Fruit fly (Drosophila melanogaster) whole organism, embryonic: ENCODE measurements around the gene CG3224.

ENCODE experiments used
- Bgb ChIP-seq: fragments of 200-800 bp; sonication (Bioruptor generic); IDR thresholded peaks from 2 replicates; pipeline ENCODE4 v1.3.6; 2022; ENCODE audit warnings: missing biosample characterization, missing genetic modification characterization; ENCODE audit not compliant: partially characterized antibody
- Bteb2 ChIP-seq: fragments of 200-800 bp; sonication (Bioruptor generic); optimal IDR thresholded peaks from 2 replicates; lab custom pipeline; 2016; ENCODE audit warnings: missing biosample characterization, missing genetic modification characterization
- CG10274 ChIP-seq: fragments of 200-800 bp; sonication (Bioruptor generic); optimal IDR thresholded peaks from 3 replicates; lab custom pipeline; 2017; ENCODE audit warnings: missing biosample characterization, mild to moderate bottlenecking, missing genetic modification characterization
- CG10321 ChIP-seq: fragments of 200-800 bp; sonication (Bioruptor generic); IDR thresholded peaks from 2 replicates; pipeline ENCODE4 v1.3.6; 2022; ENCODE audit warnings: missing biosample characterization, missing genetic modification characterization
- CG11504 ChIP-seq: fragments of 200-800 bp; sonication (Bioruptor generic); optimal IDR thresholded peaks from 3 replicates; lab custom pipeline; 2019; ENCODE audit warnings: missing biosample characterization, mild to moderate bottlenecking, missing genetic modification characterization, moderate library complexity
- CG12219 ChIP-seq: fragments of 200-800 bp; sonication (Bioruptor generic); optimal IDR thresholded peaks from 3 replicates; lab custom pipeline; 2018; ENCODE audit warnings: missing biosample characterization, mild to moderate bottlenecking, missing genetic modification characterization
- CG13123 ChIP-seq: fragments of 200-800 bp; sonication (Bioruptor generic); optimal IDR thresholded peaks from 2 replicates; lab custom pipeline; 2016; ENCODE audit warnings: missing biosample characterization, missing genetic modification characterization
- CG18262 ChIP-seq: fragments of 200-800 bp; optimal IDR thresholded peaks from 3 replicates; lab custom pipeline; 2019; ENCODE audit warnings: missing biosample characterization, mild to moderate bottlenecking, missing genetic modification characterization, moderate library complexity
- CG2116 ChIP-seq: fragments of 200-800 bp; sonication (Bioruptor generic); optimal IDR thresholded peaks from 3 replicates; lab custom pipeline; 2018; ENCODE audit warnings: missing biosample characterization, mild to moderate bottlenecking, missing genetic modification characterization
- CG2202 ChIP-seq: fragments of 200-800 bp; sonication (Bioruptor generic); optimal IDR thresholded peaks from 2 replicates; lab custom pipeline; 2018; ENCODE audit warnings: missing biosample characterization, mild to moderate bottlenecking, missing genetic modification characterization
- CG31365 ChIP-seq: fragments of 200-800 bp; sonication (Bioruptor generic); optimal IDR thresholded peaks from 2 replicates; lab custom pipeline; 2018; ENCODE audit warnings: missing biosample characterization, mild to moderate bottlenecking, missing genetic modification characterization
- CG32532 ChIP-seq: fragments of 200-800 bp; sonication (Bioruptor generic); IDR thresholded peaks from 2 replicates; pipeline ENCODE4 v1.3.6; 2022; ENCODE audit warnings: missing biosample characterization, missing genetic modification characterization
- CG4282 ChIP-seq: fragments of 200-800 bp; sonication (Bioruptor generic); optimal IDR thresholded peaks from 2 replicates; lab custom pipeline; 2016; ENCODE audit warnings: missing biosample characterization, missing genetic modification characterization
- CG4424 ChIP-seq: fragments of 200-800 bp; sonication (Bioruptor generic); optimal IDR thresholded peaks from 3 replicates; lab custom pipeline; 2016; ENCODE audit warnings: missing biosample characterization, missing genetic modification characterization
- CG5953 ChIP-seq: fragments of 200-800 bp; sonication (Bioruptor generic); IDR thresholded peaks from 2 replicates; pipeline ENCODE4 v1.3.6; 2022; ENCODE audit warnings: missing biosample characterization, missing genetic modification characterization
- CG6765 ChIP-seq: fragments of 200-800 bp; sonication (Bioruptor generic); optimal IDR thresholded peaks from 3 replicates; lab custom pipeline; 2017; ENCODE audit warnings: missing biosample characterization, mild to moderate bottlenecking, missing genetic modification characterization
- CG6813 ChIP-seq: fragments of 200-800 bp; sonication (Bioruptor generic); optimal IDR thresholded peaks from 2 replicates; lab custom pipeline; 2017; ENCODE audit warnings: missing biosample characterization, missing genetic modification characterization, mild to moderate bottlenecking, moderate library complexity, missing genetic modification reagents
- CG8281 ChIP-seq: fragments of 200-800 bp; sonication (Bioruptor generic); optimal IDR thresholded peaks from 2 replicates; lab custom pipeline; 2018; ENCODE audit warnings: missing biosample characterization, mild to moderate bottlenecking, missing genetic modification characterization, moderate library complexity
- CG8290 ChIP-seq, 3 experiments: fragments of 200-800 bp; sonication (Bioruptor generic); optimal IDR thresholded peaks; 2 replicates each; lab custom pipeline; 2016 to 2019; ENCODE audit warnings: missing biosample characterization in 3 of 3, missing genetic modification characterization in 3 of 3, mild to moderate bottlenecking in 2 of 3, moderate library complexity in 1 of 3
- CG8765 ChIP-seq: fragments of 200-800 bp; sonication (Bioruptor generic); IDR thresholded peaks from 2 replicates; pipeline ENCODE4 v1.3.6; 2022; ENCODE audit warnings: missing biosample characterization, missing genetic modification characterization
- CTCF ChIP-seq: fragments of 200-800 bp; sonication (Bioruptor generic); optimal IDR thresholded peaks from 2 replicates; lab custom pipeline; 2017; ENCODE audit warnings: missing biosample characterization, mild to moderate bottlenecking, missing genetic modification characterization, moderate library complexity
- Doc3 ChIP-seq: fragments of 200-800 bp; sonication (Bioruptor generic); IDR thresholded peaks from 3 replicates; pipeline ENCODE4 v1.3.6; 2022; ENCODE audit warnings: missing biosample characterization, missing genetic modification characterization; ENCODE audit not compliant: partially characterized antibody
- Fer1 ChIP-seq: fragments of 200-800 bp; sonication (Bioruptor generic); optimal IDR thresholded peaks from 2 replicates; lab custom pipeline; 2017; ENCODE audit warnings: missing biosample characterization, mild to moderate bottlenecking, missing genetic modification characterization
- HLH4C ChIP-seq: fragments of 200-800 bp; sonication (Bioruptor generic); IDR thresholded peaks from 3 replicates; pipeline ENCODE4 v1.3.6; 2022; ENCODE audit warnings: missing biosample characterization, missing genetic modification characterization; ENCODE audit not compliant: partially characterized antibody
- HmgD ChIP-seq: fragments of 200-800 bp; sonication (Bioruptor generic); optimal IDR thresholded peaks from 3 replicates; lab custom pipeline; 2016; ENCODE audit warnings: missing biosample characterization, missing genetic modification characterization
- Lhr ChIP-seq: fragments of 200-800 bp; sonication (Bioruptor generic); optimal IDR thresholded peaks from 3 replicates; lab custom pipeline; 2017; ENCODE audit warnings: mild to moderate bottlenecking, missing biosample characterization, missing genetic modification reagents, missing genetic modification characterization
- Opbp ChIP-seq: fragments of 200-800 bp; sonication (Bioruptor generic); IDR thresholded peaks from 3 replicates; pipeline ENCODE4 v1.3.6; 2022; ENCODE audit warnings: missing biosample characterization, missing genetic modification characterization; ENCODE audit not compliant: partially characterized antibody
- Stat92E ChIP-seq, 3 experiments: fragments of >200 bp in 2 of 3; fragments of 200-800 bp in 1 of 3; sonication (Bioruptor generic) in 1 of 3; optimal IDR thresholded peaks; 2 replicates each; lab custom pipeline; 2017 to 2019; ENCODE audit warnings: missing biosample characterization in 3 of 3, missing genetic modification characterization in 3 of 3, mild to moderate bottlenecking in 1 of 3, moderate library complexity in 1 of 3
- TFAM ChIP-seq: fragments of 200-800 bp; sonication (Bioruptor generic); optimal IDR thresholded peaks from 2 replicates; lab custom pipeline; 2017; ENCODE audit warnings: missing biosample characterization, missing genetic modification characterization, inconsistent platforms
- Xbp1 ChIP-seq: fragments of 200-800 bp; sonication (Bioruptor generic); optimal IDR thresholded peaks from 3 replicates; lab custom pipeline; 2016; ENCODE audit warnings: missing biosample characterization, mild to moderate bottlenecking, missing genetic modification characterization
- Xrp1 ChIP-seq: fragments of 200-800 bp; sonication (Bioruptor generic); IDR thresholded peaks from 2 replicates; pipeline ENCODE4 v1.3.6; 2022; ENCODE audit warnings: missing biosample characterization, missing genetic modification characterization
- ac ChIP-seq: fragments of 200-800 bp; sonication (Bioruptor generic); optimal IDR thresholded peaks from 3 replicates; lab custom pipeline; 2017; ENCODE audit warnings: missing biosample characterization, mild to moderate bottlenecking, missing genetic modification characterization
- br ChIP-seq: fragments of >200 bp; optimal IDR thresholded peaks from 2 replicates; lab custom pipeline; 2017
- cad ChIP-seq: fragments of >200 bp; optimal IDR thresholded peaks from 2 replicates; lab custom pipeline; 2017; ENCODE audit warnings: missing biosample characterization, missing genetic modification characterization
- caup ChIP-seq: fragments of 200-800 bp; sonication (Bioruptor generic); optimal IDR thresholded peaks from 3 replicates; lab custom pipeline; 2017; ENCODE audit warnings: missing biosample characterization, mild to moderate bottlenecking, missing genetic modification characterization, moderate library complexity; ENCODE audit not compliant: severe bottlenecking
- chn ChIP-seq: fragments of 200-800 bp; sonication (Bioruptor generic); optimal IDR thresholded peaks from 2 replicates; lab custom pipeline; 2016; ENCODE audit warnings: missing biosample characterization, missing genetic modification characterization
- corto ChIP-seq: fragments of 200-800 bp; sonication (Bioruptor generic); optimal IDR thresholded peaks from 2 replicates; lab custom pipeline; 2016; ENCODE audit warnings: missing biosample characterization, mild to moderate bottlenecking, missing genetic modification characterization, moderate library complexity
- crc ChIP-seq: fragments of 200-800 bp; sonication (Bioruptor generic); optimal IDR thresholded peaks from 2 replicates; lab custom pipeline; 2016; ENCODE audit warnings: missing biosample characterization, missing genetic modification characterization
- dan ChIP-seq: fragments of 200-800 bp; sonication (Bioruptor generic); IDR thresholded peaks from 2 replicates; pipeline ENCODE4 v1.3.6; 2022; ENCODE audit warnings: missing biosample characterization, missing genetic modification characterization
- dati ChIP-seq: fragments of 200-800 bp; sonication (Bioruptor generic); IDR thresholded peaks from 2 replicates; pipeline ENCODE4 v1.3.6; 2022; ENCODE audit warnings: missing biosample characterization, missing genetic modification characterization
- emc ChIP-seq: fragments of 200-800 bp; sonication (Bioruptor generic); optimal IDR thresholded peaks from 2 replicates; lab custom pipeline; 2016; ENCODE audit warnings: missing biosample characterization, missing genetic modification characterization
- ems ChIP-seq: fragments of 200-800 bp; sonication (Bioruptor generic); optimal IDR thresholded peaks from 3 replicates; lab custom pipeline; 2016; ENCODE audit warnings: missing biosample characterization, missing genetic modification characterization
- gcm ChIP-seq: fragments of 200-800 bp; sonication (Bioruptor generic); optimal IDR thresholded peaks from 2 replicates; lab custom pipeline; 2019; ENCODE audit warnings: missing biosample characterization, mild to moderate bottlenecking, missing genetic modification characterization, moderate library complexity
- org-1 ChIP-seq: fragments of 200-800 bp; sonication (Bioruptor generic); optimal IDR thresholded peaks from 2 replicates; lab custom pipeline; 2017; ENCODE audit warnings: missing biosample characterization, missing genetic modification characterization
- shn ChIP-seq: fragments of 200-800 bp; sonication (Bioruptor generic); optimal IDR thresholded peaks from 3 replicates; lab custom pipeline; 2016; ENCODE audit warnings: missing biosample characterization, missing genetic modification characterization
- stc ChIP-seq: fragments of 200-800 bp; sonication (Bioruptor generic); IDR thresholded peaks from 2 replicates; pipeline ENCODE4 v1.3.6; 2022; ENCODE audit warnings: missing biosample characterization, missing genetic modification characterization
- tap ChIP-seq: fragments of 200-800 bp; optimal IDR thresholded peaks from 3 replicates; lab custom pipeline; 2019; ENCODE audit warnings: missing biosample characterization, mild to moderate bottlenecking, missing genetic modification characterization, moderate library complexity
- tin ChIP-seq: fragments of 200-800 bp; sonication (Bioruptor generic); optimal IDR thresholded peaks from 3 replicates; lab custom pipeline; 2016; ENCODE audit warnings: missing biosample characterization, missing genetic modification characterization
- tll ChIP-seq, 2 experiments: fragments of 200-800 bp in 1 of 2; fragments of >200 bp in 1 of 2; sonication (Bioruptor generic) in 1 of 2; optimal IDR thresholded peaks; 2 replicates each; lab custom pipeline; 2017 to 2019; ENCODE audit warnings: missing biosample characterization in 2 of 2, missing genetic modification characterization in 2 of 2, mild to moderate bottlenecking in 1 of 2, moderate library complexity in 1 of 2
- vfl ChIP-seq: fragments of 200-800 bp; sonication (Bioruptor generic); optimal IDR thresholded peaks from 2 replicates; lab custom pipeline; 2016; ENCODE audit warnings: missing biosample characterization, missing genetic modification characterization

CG3224 gene

DNA sequence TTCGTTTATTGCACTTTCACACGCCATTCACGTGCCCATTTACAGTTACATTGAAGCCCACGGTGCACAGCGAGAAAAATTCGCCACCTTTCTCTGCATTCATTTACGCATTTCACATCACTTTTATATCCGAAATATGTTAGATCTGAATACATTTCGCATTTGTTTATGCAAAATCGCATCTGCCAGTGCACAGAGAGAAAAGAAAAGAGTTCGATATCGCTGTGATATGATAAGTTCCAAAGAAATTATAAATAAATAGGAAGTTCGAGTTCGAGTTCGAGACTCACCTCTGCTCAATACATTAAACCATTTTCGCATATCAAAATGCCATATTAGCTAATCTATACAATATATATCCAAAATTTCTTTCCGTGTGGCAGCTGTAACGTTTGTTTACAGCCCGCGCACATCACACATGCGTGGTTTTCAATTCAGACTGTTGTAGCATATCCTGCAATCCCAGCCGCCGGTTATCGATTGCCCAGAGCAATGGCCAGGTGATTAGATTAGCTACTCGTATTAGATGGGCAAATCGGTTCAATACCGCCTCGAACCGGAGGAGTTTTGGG is 5.2 kb downstream of the CG3224 start (continued):
- peak; percentile 78 for TF ChIP-seq Bteb2 (GFP tag; lab: Kevin White, UChicago)
- peak; percentile 59 for TF ChIP-seq emc (GFP tag; lab: Kevin White, UChicago)
- TF ChIP-seq CG6765: peak; percentile 69
- TF ChIP-seq CG8290 (GFP tag; optimal IDR thresholded peaks at IDR 0.05; lab: Kevin White, UChicago): peak; percentile 28
- peak in 1 of 2 experiments; percentile 77 for TF ChIP-seq CG8290 (tag; optimal IDR thresholded peaks at IDR 0.05; lab: Kevin White, UChicago)
- TF ChIP-seq CG18262 (tag; lab: Kevin White, UChicago): peak; percentile 85
- TF ChIP-seq vfl (GFP tag; lab: Kevin White, UChicago): peak; percentile 72
- TF ChIP-seq caup (GFP tag; lab: Kevin White, UChicago): peak; percentile 85
- TF ChIP-seq Lhr (GFP tag; lab: Kevin White, UChicago): peak; percentile 40
- peak; percentile 81 for TF ChIP-seq tap (tag; lab: Kevin White, UChicago)
- TF ChIP-seq CG32532 (GFP tag; lab: Robert Waterston, UW): peak; percentile 85
- peak; percentile 88 for TF ChIP-seq Fer1 (GFP tag; lab: Kevin White, UChicago)
- no peak for TF ChIP-seq HLH4C (GFP tag; lab: Robert Waterston, UW)
- TF ChIP-seq CG12219 (GFP tag; lab: Kevin White, UChicago): peak; percentile 79
- TF ChIP-seq CG31365: peak; percentile 38
- no peak for TF ChIP-seq Doc3 (GFP tag; lab: Robert Waterston, UW)
- peak; percentile 74 for TF ChIP-seq CG13123 (GFP tag; lab: Kevin White, UChicago)
- TF ChIP-seq TFAM (GFP tag; lab: Kevin White, UChicago): peak; percentile 22
- no peak for TF ChIP-seq Bgb (GFP tag; lab: Robert Waterston, UW)
- peak; percentile 73 for TF ChIP-seq corto (GFP tag; lab: Kevin White, UChicago)
- TF ChIP-seq CG2116: peak; percentile 49
- peak; percentile 80 for TF ChIP-seq Xrp1 (GFP tag; lab: Robert Waterston, UW)
- peak; percentile 71 for TF ChIP-seq CG8765 (GFP tag; lab: Robert Waterston, UW)
- TF ChIP-seq HmgD (GFP tag; lab: Kevin White, UChicago): peak; percentile 12
- TF ChIP-seq Xbp1 (GFP tag; lab: Kevin White, UChicago): peak; percentile 87
- TF ChIP-seq Stat92E (GFP tag; optimal IDR thresholded peaks at IDR 0.05; lab: Kevin White, UChicago): peak in 1 of 3 experiments; percentile 48
- TF ChIP-seq CG5953: peak; percentile 50; the same call in 1 of the 2 replicates
- no peak for TF ChIP-seq Opbp (GFP tag; lab: Robert Waterston, UW)
- TF ChIP-seq cad (GFP tag; lab: Kevin White, UChicago): no peak
- peak; percentile 79 for TF ChIP-seq chn (GFP tag; lab: Kevin White, UChicago)
- no peak for TF ChIP-seq CG4282 (GFP tag; lab: Kevin White, UChicago)
- TF ChIP-seq ems: peak; percentile 82
- TF ChIP-seq gcm (GFP tag; lab: Kevin White, UChicago): peak; percentile 77
- TF ChIP-seq shn (GFP tag; lab: Kevin White, UChicago): peak; percentile 67
- peak; percentile 92 for TF ChIP-seq CG11504 (tag; lab: Kevin White, UChicago)
- no peak for TF ChIP-seq dan
- peak; percentile 51 for TF ChIP-seq CG8281
- TF ChIP-seq CG2202 (tag; lab: Kevin White, UChicago): peak; percentile 9
- peak; percentile 27 for TF ChIP-seq CTCF (GFP tag; lab: Kevin White, UChicago)
- TF ChIP-seq dati: no peak
- TF ChIP-seq br (lab: Kevin White, UChicago): no peak
- peak; percentile 72 for TF ChIP-seq org-1 (GFP tag; lab: Kevin White, UChicago)
- TF ChIP-seq tin (GFP tag; lab: Kevin White, UChicago): peak; percentile 80
- TF ChIP-seq CG10321 (GFP tag; lab: Robert Waterston, UW): peak; percentile 28; the same call in 1 of the 2 replicates
- TF ChIP-seq stc (GFP tag; lab: Robert Waterston, UW): peak; percentile 77
- peak; percentile 86 for TF ChIP-seq CG4424
- TF ChIP-seq tll (GFP tag; optimal IDR thresholded peaks at IDR 0.05; lab: Kevin White, UChicago): no peak
- TF ChIP-seq ac: peak; percentile 63
- peak; percentile 77 for TF ChIP-seq CG10274 (GFP tag; lab: Kevin White, UChicago)
- peak; percentile 78 for TF ChIP-seq CG6813 (GFP tag; lab: Kevin White, UChicago)
- peak; percentile 78 for TF ChIP-seq crc (GFP tag; lab: Kevin White, UChicago)
